Fruit fly (Drosophila melanogaster): ENCODE measurements around the gene fws.

fws gene

dm6 chr2L:17480943-17481580 lies at the start of gene fws, which contains the start of gene Lamtor3:
Gene fws, minus strand, starts transcription at chr2L:17481029.
Gene Lamtor3, plus strand, starts transcription at chr2L:17481231.
- no peak for TF ChIP-seq CG8478 (optimal IDR thresholded peaks at IDR 0.05)
- TF ChIP-seq usp (GFP tag; optimal IDR thresholded peaks at IDR 0.05): no peak
- TF ChIP-seq EcR (GFP tag; optimal IDR thresholded peaks at IDR 0.05): no peak
- no peak for TF ChIP-seq pan (optimal IDR thresholded peaks at IDR 0.05)
- TF ChIP-seq Dll (optimal IDR thresholded peaks at IDR 0.05): no peak

dm6 chr2L:17529022-17529421 lies 48.2 kb upstream of the fws start, which contains the start of gene CG15144:
Gene CG15144, minus strand, starts transcription at chr2L:17529122.
- TF ChIP-seq EcR (GFP tag; optimal IDR thresholded peaks at IDR 0.05) (no peak), usp (GFP tag; optimal IDR thresholded peaks at IDR 0.05) (no peak), psq (optimal IDR thresholded peaks at IDR 0.05) (no peak), pan (optimal IDR thresholded peaks at IDR 0.05) (no peak), Dll (optimal IDR thresholded peaks at IDR 0.05) (no peak), CG8478 (optimal IDR thresholded peaks at IDR 0.05) (no peak)

- TF ChIP-seq EcR (GFP tag; optimal IDR thresholded peaks at IDR 0.05): no peak
- TF ChIP-seq CG8478 (optimal IDR thresholded peaks at IDR 0.05): no peak
- TF ChIP-seq Dll (optimal IDR thresholded peaks at IDR 0.05): no peak
- no peak for TF ChIP-seq psq (optimal IDR thresholded peaks at IDR 0.05)
- TF ChIP-seq usp (GFP tag; optimal IDR thresholded peaks at IDR 0.05): no peak
- TF ChIP-seq pan (optimal IDR thresholded peaks at IDR 0.05): no peak
These were observed 43.6 kb upstream of the fws start, which contains the start of gene CG15143 for dm6 chr2L:17524449-17524848. Gene CG15143, minus strand, starts transcription at chr2L:17524549.

DNA sequence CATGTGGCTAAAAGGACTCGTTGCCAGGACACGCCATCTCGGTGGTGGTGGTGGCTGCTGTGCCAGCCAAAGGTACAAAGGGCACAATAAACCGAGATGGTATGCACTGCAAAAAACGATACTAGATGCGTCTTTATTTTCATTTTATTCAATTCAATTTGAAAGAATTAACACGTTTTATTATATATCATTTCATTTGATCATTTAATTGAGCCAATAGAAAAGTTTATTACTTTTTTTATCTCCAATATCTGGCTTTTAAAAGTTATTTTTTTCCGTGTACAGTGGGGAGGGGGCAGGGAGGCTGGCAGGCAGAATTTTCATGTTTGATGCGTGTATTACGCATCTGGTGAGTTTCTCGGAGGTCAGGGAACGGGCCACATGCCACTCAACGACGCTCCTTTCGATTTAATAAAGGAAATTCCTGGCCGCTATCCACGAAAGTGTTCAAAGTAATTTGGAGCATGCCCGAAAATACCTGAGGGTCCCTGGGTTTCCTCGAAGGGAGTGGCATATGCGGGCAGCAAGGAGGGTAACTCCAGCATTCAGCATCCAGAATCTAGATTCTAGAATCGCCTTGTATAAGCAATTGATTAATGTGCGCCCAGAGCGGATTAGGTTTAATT lies 33.4 kb upstream of the fws start:
- TF ChIP-seq usp (GFP tag; optimal IDR thresholded peaks at IDR 0.05) (no peak), CG8478 (optimal IDR thresholded peaks at IDR 0.05) (no peak), pan (optimal IDR thresholded peaks at IDR 0.05) (no peak)

dm6 chr2L:17500946-17501451 lies 20.2 kb upstream of the fws start, which contains the start of the genes mEFTs and Dhc36C:
Gene mEFTs, minus strand, starts transcription at chr2L:17501106.
Gene Dhc36C, plus strand, starts transcription at chr2L:17501401.
- no peak for TF ChIP-seq usp (GFP tag; optimal IDR thresholded peaks at IDR 0.05)
- no peak for TF ChIP-seq pan (optimal IDR thresholded peaks at IDR 0.05)
- no peak for TF ChIP-seq Dll (optimal IDR thresholded peaks at IDR 0.05)
- TF ChIP-seq psq (optimal IDR thresholded peaks at IDR 0.05): no peak
- TF ChIP-seq EcR (GFP tag; optimal IDR thresholded peaks at IDR 0.05): no peak
- no peak for TF ChIP-seq CG8478 (optimal IDR thresholded peaks at IDR 0.05)

DNA sequence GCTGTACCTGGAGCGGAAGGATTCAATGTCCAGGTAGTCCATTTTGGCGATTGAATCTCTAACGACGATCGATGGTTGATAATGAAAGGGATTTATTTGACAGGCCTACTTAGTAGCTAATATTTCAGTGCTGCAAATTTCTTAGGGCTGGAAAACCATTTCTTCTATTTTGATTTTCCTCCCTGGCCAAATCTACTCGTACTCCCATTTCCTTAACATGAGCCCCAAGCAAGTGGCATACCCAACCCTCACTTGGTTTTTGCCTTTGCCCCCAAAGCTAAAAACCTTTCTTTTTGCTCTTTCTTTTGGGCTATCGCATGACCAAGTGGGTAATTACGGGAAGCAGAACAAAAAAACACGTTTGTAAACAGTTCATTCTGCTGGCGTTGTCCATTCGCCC lies 17.9 kb upstream of the fws start, which contains the start of gene CG15142:
TSS of gene CG15142 (minus strand) at position 101 of the 400 bp plus-strand sequence.
- no peak for TF ChIP-seq pan (optimal IDR thresholded peaks at IDR 0.05)
- no peak for TF ChIP-seq Dll (optimal IDR thresholded peaks at IDR 0.05)
- no peak for TF ChIP-seq psq (optimal IDR thresholded peaks at IDR 0.05)

DNA sequence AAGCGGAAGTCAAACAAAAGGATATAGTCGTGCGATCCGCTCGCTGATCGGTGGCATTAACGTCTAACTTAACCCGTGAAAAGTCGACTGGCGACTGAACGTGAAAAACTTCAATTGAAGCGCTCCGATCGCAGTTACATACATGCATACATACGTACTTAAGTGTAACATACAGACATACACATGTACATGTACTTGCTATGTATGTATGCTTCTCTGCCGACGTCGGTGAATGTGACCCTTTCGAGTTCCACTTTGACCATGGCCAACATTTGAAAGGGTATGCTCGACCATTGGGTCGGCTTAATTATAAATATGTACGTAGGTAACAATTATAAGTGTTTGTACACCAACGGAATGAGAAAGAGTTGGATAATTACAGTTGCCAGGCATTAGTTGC lies 16.3 kb upstream of the fws start, which contains the start of gene qua:
TSS of gene qua (minus strand) at position 101 of the 400 bp plus-strand sequence.
- TF ChIP-seq CG8478 (optimal IDR thresholded peaks at IDR 0.05): no peak
- TF ChIP-seq pan (optimal IDR thresholded peaks at IDR 0.05): peak; percentile 47

dm6 chr2L:17495759-17496158 lies 14.9 kb upstream of the fws start:
- no peak for TF ChIP-seq psq (optimal IDR thresholded peaks at IDR 0.05)
- no peak for TF ChIP-seq pan (optimal IDR thresholded peaks at IDR 0.05)
- TF ChIP-seq EcR (GFP tag; optimal IDR thresholded peaks at IDR 0.05): no peak
- no peak for TF ChIP-seq usp (GFP tag; optimal IDR thresholded peaks at IDR 0.05)
- TF ChIP-seq Dll (optimal IDR thresholded peaks at IDR 0.05): no peak

DNA sequence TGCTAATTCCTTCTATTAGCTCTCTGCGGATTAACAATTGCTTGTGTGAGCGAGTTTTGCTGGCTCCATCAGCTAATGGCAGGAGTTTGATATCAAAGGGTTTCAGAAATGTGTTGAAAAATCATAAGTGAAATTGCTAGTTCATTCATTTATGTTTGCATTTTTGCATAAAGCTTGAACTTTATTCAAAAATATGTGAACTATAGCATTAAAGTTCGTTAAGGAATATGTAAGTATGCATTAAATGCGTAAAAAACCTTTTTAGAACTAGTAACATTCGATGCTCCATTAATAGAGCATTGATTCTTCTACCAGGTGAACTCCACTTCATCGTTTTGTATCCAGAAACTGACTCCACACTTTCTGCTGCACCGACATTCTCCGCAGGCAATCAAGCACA lies 11.9 kb upstream of the fws start:
- TF ChIP-seq psq (optimal IDR thresholded peaks at IDR 0.05) (no peak), Dll (optimal IDR thresholded peaks at IDR 0.05) (no peak), usp (GFP tag; optimal IDR thresholded peaks at IDR 0.05) (no peak), CG8478 (optimal IDR thresholded peaks at IDR 0.05) (no peak), pan (optimal IDR thresholded peaks at IDR 0.05) (no peak), EcR (GFP tag; optimal IDR thresholded peaks at IDR 0.05) (no peak)

DNA sequence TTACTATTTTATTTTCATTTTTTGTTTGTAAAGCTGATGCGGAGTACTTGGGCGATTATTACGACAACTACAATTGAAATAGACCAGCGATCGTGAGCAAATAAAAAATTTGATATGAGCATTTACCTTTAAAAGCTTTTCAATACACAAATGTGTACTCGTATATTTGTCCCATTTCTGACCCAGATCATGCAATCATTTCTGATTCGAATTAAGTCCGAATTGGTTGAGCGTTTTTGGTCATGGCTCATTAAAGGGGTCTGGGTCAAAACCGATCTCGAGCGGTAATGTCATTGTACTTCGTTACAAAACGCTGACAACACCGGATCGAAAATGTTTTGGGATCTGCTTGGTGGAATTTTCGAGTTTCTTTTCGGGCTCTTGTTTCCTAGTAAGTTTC lies 5.4 kb upstream of the fws start, which contains the start of gene CG43220:
TSS of gene CG43220 (plus strand) at position 301 of the 400 bp plus-strand sequence.
- TF ChIP-seq psq (optimal IDR thresholded peaks at IDR 0.05) (no peak), CG8478 (optimal IDR thresholded peaks at IDR 0.05) (no peak), EcR (GFP tag; optimal IDR thresholded peaks at IDR 0.05) (no peak), pan (optimal IDR thresholded peaks at IDR 0.05) (no peak), usp (GFP tag; optimal IDR thresholded peaks at IDR 0.05) (no peak), Dll (optimal IDR thresholded peaks at IDR 0.05) (no peak)

- TF ChIP-seq EcR (GFP tag; optimal IDR thresholded peaks at IDR 0.05) (no peak), Dll (optimal IDR thresholded peaks at IDR 0.05) (no peak), usp (GFP tag; optimal IDR thresholded peaks at IDR 0.05) (no peak), pan (optimal IDR thresholded peaks at IDR 0.05) (no peak), psq (optimal IDR thresholded peaks at IDR 0.05) (no peak), CG8478 (optimal IDR thresholded peaks at IDR 0.05) (no peak)
These were observed 4.6 kb upstream of the fws start, which contains the start of the genes CG43221 and CG43645 for dm6 chr2L:17485457-17485856. Gene CG43221, plus strand, starts transcription at chr2L:17485757. Gene CG43645, plus strand, starts transcription at chr2L:17485757.

- no peak for TF ChIP-seq usp (GFP tag; optimal IDR thresholded peaks at IDR 0.05)
These were observed 3.3 kb upstream of the fws start, which contains the start of the genes GCS2beta and CG5131 for dm6 chr2L:17484174-17484573. Gene GCS2beta, minus strand, starts transcription at chr2L:17484307. Gene CG5131, plus strand, starts transcription at chr2L:17484501.

All from whole organism.